Worm (Caenorhabditis elegans): ENCODE data around the gene nuo-3.

nuo-3 gene

DNA sequence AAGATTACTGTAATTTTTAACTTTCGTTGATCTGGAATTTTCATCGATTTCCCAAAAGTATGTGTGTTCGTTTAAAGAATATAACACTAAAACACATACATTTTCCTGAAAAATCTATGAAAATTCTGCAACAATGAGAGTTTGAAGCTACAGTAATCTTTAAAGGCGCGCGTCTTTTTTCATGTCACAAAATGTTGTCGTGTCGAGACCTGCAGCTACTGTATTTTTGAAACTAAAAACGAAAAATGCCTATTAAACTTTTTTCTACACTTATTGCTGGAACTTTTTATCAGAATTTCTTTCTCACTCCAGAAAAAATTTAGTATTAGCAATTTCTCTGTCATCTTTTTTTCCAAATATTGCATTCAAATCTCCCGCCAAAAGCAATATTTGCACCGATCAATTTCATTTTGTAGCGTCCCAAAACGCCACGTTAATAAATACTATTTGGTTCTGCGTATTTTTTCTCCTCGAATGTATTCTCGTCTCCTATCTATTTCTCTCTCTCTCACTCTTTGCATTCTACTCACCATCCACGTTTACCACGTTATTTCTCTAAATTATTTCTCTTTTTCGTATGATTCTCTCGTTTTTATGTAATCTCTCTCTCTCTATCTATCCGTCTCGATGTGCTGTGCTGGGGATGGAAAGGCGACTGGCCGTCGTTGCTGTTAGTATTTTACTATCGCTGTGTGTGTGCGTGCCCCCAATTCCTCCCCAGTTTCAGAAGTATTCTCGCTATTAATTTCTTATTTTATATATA lies 10.8 kb downstream of the nuo-3 start, which contains the start of gene melo-1 (continued):
- TF ChIP-seq F39B2.1 (GFP tag; IDR thresholded peaks at IDR 0.05) (no peak), ztf-22 (GFP tag; optimal IDR thresholded peaks at IDR 0.05) (no peak), rpc-1 (optimal IDR thresholded peaks at IDR 0.05) (no peak), rpc-1 (tag; optimal IDR thresholded peaks at IDR 0.05) (no peak), let-607 (tag; optimal IDR thresholded peaks at IDR 0.05) (peak; percentile 76 to 80), nfya-2 (GFP tag; IDR thresholded peaks at IDR 0.05) (no peak), die-1 (tag; optimal IDR thresholded peaks at IDR 0.05) (no peak), lin-35 (GFP tag; optimal IDR thresholded peaks at IDR 0.05) (no peak), lsy-27 (tag; optimal IDR thresholded peaks at IDR 0.05; ENCODE audit: borderline replicate concordance, insufficient read depth) (no peak), B0261.1 (tag; optimal IDR thresholded peaks at IDR 0.05) (no peak), bed-1 (GFP tag; IDR thresholded peaks at IDR 0.05) (no peak), madf-6 (GFP tag; IDR thresholded peaks at IDR 0.05) (no peak), tbp1 (GFP tag; optimal IDR thresholded peaks at IDR 0.05) (no peak), lag-1 (GFP tag; IDR thresholded peaks at IDR 0.05) (no peak), repo-1 (tag; optimal IDR thresholded peaks at IDR 0.05) (no peak), ets-4 (GFP tag; optimal IDR thresholded peaks at IDR 0.05) (no peak), ceh-79 (tag; optimal IDR thresholded peaks at IDR 0.05) (no peak), tlf-1 (GFP tag; optimal IDR thresholded peaks at IDR 0.05) (no peak), nhr-120 (GFP tag; IDR thresholded peaks at IDR 0.05) (no peak), dpff-1 (tag; optimal IDR thresholded peaks at IDR 0.05) (no peak), unc-62 (GFP tag; optimal IDR thresholded peaks at IDR 0.05) (no peak), F23B12.7 (tag; optimal IDR thresholded peaks at IDR 0.05; ENCODE audit: insufficient read depth) (no peak), rec-8 (tag; optimal IDR thresholded peaks at IDR 0.05) (no peak), lin-26 (GFP tag; IDR thresholded peaks at IDR 0.05) (no peak)

DNA sequence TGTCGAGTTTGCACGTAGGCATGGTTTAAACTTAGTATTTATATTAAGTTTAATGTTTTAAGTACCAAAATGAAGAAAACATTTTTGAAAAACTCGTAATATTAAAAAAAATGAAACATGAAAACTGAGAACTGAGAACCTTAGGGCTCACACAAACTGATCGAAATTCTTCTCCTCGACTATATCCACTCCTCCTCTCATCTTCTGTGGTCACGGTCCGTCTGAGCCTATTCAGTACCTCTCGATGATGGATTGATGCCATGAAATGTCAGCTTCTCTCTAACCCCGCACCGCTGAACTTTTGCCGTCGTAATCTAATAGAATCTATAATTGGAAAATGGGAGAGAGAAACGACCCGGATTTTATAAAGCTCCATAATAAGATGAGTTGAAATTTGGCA lies 12.9 kb downstream of the nuo-3 start, which contains the start of gene nlp-56:
Gene nlp-56, minus strand, starts transcription at position 257 of the 400 bp plus-strand sequence.
- no peak for TF ChIP-seq F55B11.4 (tag; optimal IDR thresholded peaks at IDR 0.05; ENCODE audit: borderline replicate concordance, insufficient read depth)

DNA sequence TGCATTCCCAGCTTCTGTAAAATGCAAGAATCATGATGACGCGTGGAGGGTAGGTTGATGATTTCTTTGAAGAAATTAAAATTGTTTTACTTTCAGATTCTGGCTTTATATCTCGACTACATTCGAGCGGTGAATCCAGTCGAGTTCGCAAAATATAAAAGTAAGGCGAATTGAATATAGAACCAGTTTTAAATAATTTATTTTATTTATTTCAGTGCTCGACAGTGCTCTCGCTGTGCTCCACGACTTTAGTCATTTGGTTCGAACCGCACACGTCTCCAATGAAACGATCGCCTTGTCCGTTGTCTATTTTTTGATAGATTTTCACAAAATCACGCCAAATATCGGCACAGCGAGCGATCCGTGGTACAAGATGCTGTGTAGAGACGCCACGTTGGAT lies 15.1 kb downstream of the nuo-3 start, which contains the start of gene Y57G11C.1130:
Gene Y57G11C.1130, plus strand, starts transcription at position 301 of the 400 bp plus-strand sequence.
- no peak for TF ChIP-seq ceh-91 (GFP tag; IDR thresholded peaks at IDR 0.05)
- TF ChIP-seq akir-1 (GFP tag; optimal IDR thresholded peaks at IDR 0.05) = no peak
- no peak for TF ChIP-seq hlh-26 (GFP tag; conservative IDR thresholded peaks at IDR 0.05)
- TF ChIP-seq ztf-22 (GFP tag; optimal IDR thresholded peaks at IDR 0.05) = no peak
- TF ChIP-seq F57A8.1 (GFP tag; optimal IDR thresholded peaks at IDR 0.05) = no peak
- TF ChIP-seq snpc-1.3 (tag; optimal IDR thresholded peaks at IDR 0.05; ENCODE audit: insufficient read depth) = no peak
- no peak for TF ChIP-seq nfya-1 (tag; optimal IDR thresholded peaks at IDR 0.05; ENCODE audit: borderline replicate concordance, insufficient read depth)
- no peak for TF ChIP-seq lin-54 (GFP tag; optimal IDR thresholded peaks at IDR 0.05)
- TF ChIP-seq T26A5.8 (tag; optimal IDR thresholded peaks at IDR 0.05) = no peak
- TF ChIP-seq attf-3 (GFP tag; conservative IDR thresholded peaks at IDR 0.05) = no peak
- TF ChIP-seq F49E8.2 (tag; optimal IDR thresholded peaks at IDR 0.05; ENCODE audit: insufficient read depth) = no peak
- TF ChIP-seq sdz-38 (tag; optimal IDR thresholded peaks at IDR 0.05) = no peak
- no peak for TF ChIP-seq nfyb-1 (GFP tag; IDR thresholded peaks at IDR 0.05)
- TF ChIP-seq tbx-9 (tag; optimal IDR thresholded peaks at IDR 0.05; ENCODE audit: borderline replicate concordance) = no peak
- no peak for TF ChIP-seq madf-3 (GFP tag; IDR thresholded peaks at IDR 0.05)
- no peak for TF ChIP-seq B0019.2 (GFP tag; conservative IDR thresholded peaks at IDR 0.05)
- no peak for TF ChIP-seq lir-1 (GFP tag; conservative IDR thresholded peaks at IDR 0.05)
- no peak for TF ChIP-seq egl-18 (GFP tag; IDR thresholded peaks at IDR 0.05)
- TF ChIP-seq nhr-120 (GFP tag; IDR thresholded peaks at IDR 0.05) = no peak
